Worm (Caenorhabditis elegans) whole organism, mixed stage, embryonic: ENCODE data around the gene T25B2.1.

Experiments used
- elt-1 ChIP-seq: sonication (generic microtip); optimal IDR thresholded peaks from 2 replicates; lab custom pipeline; 2017; ENCODE audit warnings: missing genetic modification characterization, mild to moderate bottlenecking, missing compliant biosample characterization, antibody characterized with exemption, moderate library complexity, borderline replicate concordance; ENCODE audit not compliant: insufficient read depth
- elt-3 ChIP-seq: fragments of 150-350 bp; optimal IDR thresholded peaks from 2 replicates; lab custom pipeline; 2014; ENCODE audit warnings: missing biosample characterization, missing genetic modification characterization
- ham-2 ChIP-seq: fragments of 200-800 bp; sonication (Bioruptor generic); optimal IDR thresholded peaks from 2 replicates; lab custom pipeline; 2018; ENCODE audit warnings: mild to moderate bottlenecking, missing genetic modification characterization, missing compliant biosample characterization
- lin-13 ChIP-seq: fragments of 150-350 bp; optimal IDR thresholded peaks from 2 replicates; lab custom pipeline; 2014; ENCODE audit warnings: missing biosample characterization, missing genetic modification characterization
- mls-2 ChIP-seq: sonication (generic microtip); optimal IDR thresholded peaks from 2 replicates; lab custom pipeline; 2016; ENCODE audit warnings: mild to moderate bottlenecking, missing genetic modification characterization, moderate library complexity, missing compliant biosample characterization
- nhr-12 ChIP-seq: fragments of 150-350 bp; optimal IDR thresholded peaks from 2 replicates; lab custom pipeline; 2014; ENCODE audit warnings: missing biosample characterization, missing genetic modification characterization
- nhr-28 ChIP-seq: fragments of 150-350 bp; optimal IDR thresholded peaks from 2 replicates; lab custom pipeline; 2014; ENCODE audit warnings: missing biosample characterization, missing genetic modification characterization
- pha-4 ChIP-seq: fragments of 150-350 bp; optimal IDR thresholded peaks from 2 replicates; lab custom pipeline; 2018; ENCODE audit warnings: missing biosample characterization, missing genetic modification reagents, missing genetic modification characterization
- snpc-4 ChIP-seq: fragments of 150-350 bp; optimal IDR thresholded peaks from 2 replicates; lab custom pipeline; 2014; ENCODE audit warnings: missing biosample characterization, missing genetic modification characterization
- ztf-11 ChIP-seq: fragments of 150-350 bp; optimal IDR thresholded peaks from 2 replicates; lab custom pipeline; 2014; ENCODE audit warnings: missing biosample characterization, missing genetic modification characterization

DNA sequence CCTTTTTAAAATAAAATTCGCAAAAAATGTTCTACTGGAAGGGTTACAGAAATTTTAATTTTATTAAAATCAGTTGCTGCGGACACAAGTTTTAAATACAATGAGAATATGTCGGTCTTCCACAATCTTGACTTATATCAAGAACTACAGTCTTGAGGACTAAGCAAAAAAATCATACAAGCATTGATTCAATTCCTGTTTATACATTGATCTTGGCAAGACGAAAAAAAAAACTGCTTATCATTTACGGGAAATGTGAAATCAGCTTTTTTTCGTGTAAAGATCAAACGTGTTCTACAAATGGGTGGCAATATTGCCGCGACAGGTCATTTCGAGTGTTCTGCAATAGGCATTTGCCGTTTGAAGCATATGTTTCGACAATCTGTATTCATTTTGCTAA is 11.0 kb downstream of the T25B2.1 start, which contains the start of gene T13C5.2:
- TF ChIP-seq mls-2 (tag; lab: Kevin White, UChicago) (no peak), ham-2 (no peak), snpc-4 (tag; lab: Kevin White, UChicago) (no peak), elt-1 (tag; lab: Kevin White, UChicago) (no peak), nhr-28 (tag; lab: Kevin White, UChicago) (no peak), lin-13 (tag; lab: Kevin White, UChicago) (no peak), pha-4 (tag; lab: Kevin White, UChicago) (no peak), elt-3 (tag; lab: Kevin White, UChicago) (no peak), nhr-12 (tag; lab: Kevin White, UChicago) (no peak), ztf-11 (tag; lab: Kevin White, UChicago) (no peak)
